Worm (Caenorhabditis elegans) whole organism, L4/young adult: ENCODE data around the gene daf-15.
A peak's percentile ranks its signal among the peaks of the same experiment; 100 is the strongest.

ENCODE experiments used
- W03F9.2 ChIP-seq: fragments of 150-350 bp; optimal IDR thresholded peaks from 2 replicates; lab custom pipeline; 2014; ENCODE audit warnings: missing biosample characterization, missing genetic modification characterization
- dao-5 ChIP-seq: sonication (generic microtip); optimal IDR thresholded peaks from 2 replicates; lab custom pipeline; 2016; ENCODE audit warnings: missing genotype, missing genetic modification characterization, moderate library complexity, missing compliant biosample characterization
- him-1 ChIP-seq: sonication (generic microtip); optimal IDR thresholded peaks from 2 replicates; lab custom pipeline; 2016; ENCODE audit warnings: missing genotype, missing genetic modification reagents, missing genetic modification characterization, missing compliant biosample characterization

daf-15 gene

DNA sequence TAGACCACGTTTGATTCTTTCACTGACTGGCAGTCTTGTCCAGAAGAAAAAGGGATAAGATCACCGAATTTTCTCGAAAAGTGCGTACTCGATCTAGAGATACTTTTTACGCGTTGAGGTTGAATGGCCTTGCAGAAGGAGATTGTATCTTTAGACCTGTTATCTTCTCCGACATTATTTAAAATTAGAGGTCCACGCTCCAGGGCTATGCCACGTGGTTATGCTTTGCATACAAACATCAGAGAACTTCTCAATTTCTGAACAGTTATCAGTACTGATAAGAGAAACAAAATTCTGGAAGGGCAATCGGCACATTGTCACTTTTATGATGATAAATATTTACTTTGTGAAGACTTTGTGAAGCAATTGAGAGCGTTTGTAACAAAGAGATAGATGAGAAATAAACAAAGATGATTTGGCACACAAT lies 56.1 kb downstream of the daf-15 start:
- TF ChIP-seq him-1 (tag; lab: Kevin White, UChicago) (no peak), dao-5 (tag; lab: Kevin White, UChicago) (no peak), W03F9.2 (tag; lab: Kevin White, UChicago) (peak; percentile 38)

DNA sequence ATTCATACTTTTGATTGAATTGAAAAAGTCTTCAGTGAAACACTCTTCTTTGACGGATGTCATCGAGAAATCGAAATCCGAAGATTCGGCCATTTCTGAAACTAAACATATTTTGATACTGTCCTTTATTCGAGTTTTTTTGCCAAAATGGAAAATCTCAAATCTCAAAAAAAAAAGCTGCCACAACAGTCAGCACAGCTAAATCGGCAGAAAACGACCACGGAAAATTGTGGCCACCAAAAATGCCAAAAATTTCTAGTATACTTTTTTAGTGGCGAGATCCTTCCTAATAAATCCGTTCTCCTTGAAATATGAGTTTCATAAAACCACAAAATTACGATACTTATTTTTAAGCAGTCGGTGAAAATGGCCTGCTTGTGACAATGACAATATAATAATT lies 57.9 kb downstream of the daf-15 start, which contains the start of gene F38E11.9:
TSS of gene F38E11.9 (minus strand) at position 101 of the 400 bp plus-strand sequence.
- TF ChIP-seq W03F9.2 (tag; lab: Kevin White, UChicago) (no peak), him-1 (tag; lab: Kevin White, UChicago) (no peak), dao-5 (tag; lab: Kevin White, UChicago) (no peak)
